Worm (Caenorhabditis elegans) whole organism, midembryonic: ENCODE data around the gene scc-2.
A peak's percentile ranks its signal among the peaks of the same experiment; 100 is the strongest.

Experiments
- T22C8.4 ChIP-seq: fragments of 200-800 bp; sonication (Bioruptor generic); IDR thresholded peaks from 2 replicates; pipeline ENCODE4 v1.3.6; 2022; ENCODE audit warnings: missing genetic modification characterization, missing compliant biosample characterization
- cog-1 ChIP-seq: sonication (generic microtip); optimal IDR thresholded peaks from 2 replicates; lab custom pipeline; 2016; ENCODE audit warnings: missing genetic modification characterization, missing compliant biosample characterization
- flt-1 ChIP-seq: fragments of 200-800 bp; sonication (Bioruptor generic); IDR thresholded peaks from 2 replicates; pipeline ENCODE4 v1.3.6; 2022; ENCODE audit warnings: missing genetic modification characterization, missing compliant biosample characterization
- klf-2 ChIP-seq: fragments of 200-800 bp; sonication (Bioruptor generic); conservative IDR thresholded peaks from 2 replicates; pipeline ENCODE4 v1.3.6; 2022; ENCODE audit warnings: missing genetic modification reagents, missing genetic modification characterization, missing compliant biosample characterization
- ref-1 ChIP-seq: fragments of 200-800 bp; sonication (Bioruptor generic); conservative IDR thresholded peaks from 2 replicates; pipeline ENCODE4 v1.3.6; 2022; ENCODE audit warnings: missing genetic modification reagents, missing genetic modification characterization, missing compliant biosample characterization
- ztf-29 ChIP-seq: fragments of 200-800 bp; sonication (Bioruptor generic); IDR thresholded peaks from 2 replicates; pipeline ENCODE4 v1.3.6; 2022; ENCODE audit warnings: missing genetic modification reagents, missing genetic modification characterization, missing compliant biosample characterization

ce11 chrII:216598-216997 lies 46.9 kb downstream of the scc-2 start, which contains the start of gene F48A11.4:
- peak; percentile 66 for TF ChIP-seq cog-1 (tag; lab: Kevin White, UChicago)
- TF ChIP-seq ref-1: no peak
- TF ChIP-seq T22C8.4 (GFP tag; lab: Robert Waterston, UW): no peak
- peak; percentile 75 for TF ChIP-seq flt-1
- TF ChIP-seq ztf-29 (GFP tag; lab: Robert Waterston, UW): no peak
- TF ChIP-seq klf-2 (GFP tag; lab: Robert Waterston, UW): no peak
